Worm (Caenorhabditis elegans): ENCODE measurements around the gene gyg-2.

gyg-2 gene

DNA sequence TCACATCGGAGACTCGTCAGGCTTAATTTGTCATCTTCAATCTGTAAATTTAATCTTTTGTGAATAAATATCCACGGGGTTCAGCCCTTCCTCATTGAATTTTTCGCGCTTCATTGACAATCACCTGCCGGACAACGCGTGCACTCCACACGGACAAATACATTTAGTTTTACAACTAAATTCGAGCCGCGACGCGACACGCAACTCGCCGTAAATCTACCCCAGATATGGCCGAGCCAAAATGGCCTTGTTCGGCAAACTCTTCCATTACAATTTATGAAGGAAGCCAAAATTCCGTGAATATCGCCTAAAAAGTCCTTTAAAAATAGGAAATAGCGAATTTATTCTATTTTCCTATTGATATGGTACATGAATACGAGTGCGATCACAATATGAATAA, 1.3 kb downstream of the gyg-2 start (continued):
- TF ChIP-seq ceh-91 (GFP tag; IDR thresholded peaks at IDR 0.05) (peak; percentile 64; the same call in 1 of the 2 replicates), dpff-1 (tag; optimal IDR thresholded peaks at IDR 0.05) (no peak), hrde-1 (tag; optimal IDR thresholded peaks at IDR 0.05; ENCODE audit: borderline replicate concordance) (peak; percentile 74), F57C9.4 (tag; optimal IDR thresholded peaks at IDR 0.05) (no peak), Y79H2A.3 (GFP tag; conservative IDR thresholded peaks at IDR 0.05) (peak; percentile 95), let-607 (tag; optimal IDR thresholded peaks at IDR 0.05) (no peak), hmg-1.2 (GFP tag; IDR thresholded peaks at IDR 0.05) (peak; percentile 36), F49E8.2 (tag; optimal IDR thresholded peaks at IDR 0.05; ENCODE audit: insufficient read depth) (no peak), rec-8 (tag; optimal IDR thresholded peaks at IDR 0.05) (no peak), nhr-27 (tag; optimal IDR thresholded peaks at IDR 0.05) (no peak), T07F8.4 (tag; optimal IDR thresholded peaks at IDR 0.05) (no peak), die-1 (tag; optimal IDR thresholded peaks at IDR 0.05) (peak; percentile 48), bed-1 (GFP tag; IDR thresholded peaks at IDR 0.05) (no peak), D2030.7 (GFP tag; IDR thresholded peaks at IDR 0.05) (peak; percentile 80), B0019.2 (GFP tag; conservative IDR thresholded peaks at IDR 0.05) (no peak; the same call in 1 of the 2 replicates), lsl-1 (GFP tag; optimal IDR thresholded peaks at IDR 0.05) (peak; percentile 3), ceh-58 (GFP tag; IDR thresholded peaks at IDR 0.05) (peak; percentile 65; the same call in 1 of the 2 replicates), ama-1 (optimal IDR thresholded peaks at IDR 0.05) (no peak), ama-1 (GFP tag; optimal IDR thresholded peaks at IDR 0.05) (no peak), ztf-25 (GFP tag; IDR thresholded peaks at IDR 0.05) (0 out of 2 replicates have a peak, but pooled peaks have one; percentile 11), him-1 (tag; optimal IDR thresholded peaks at IDR 0.05) (no peak), Y53F4B.3 (GFP tag; IDR thresholded peaks at IDR 0.05) (no peak), attf-6 (GFP tag; IDR thresholded peaks at IDR 0.05) (peak; percentile 93), tbp1 (GFP tag; optimal IDR thresholded peaks at IDR 0.05) (peak; percentile 13), F23B12.7 (tag; optimal IDR thresholded peaks at IDR 0.05; ENCODE audit: insufficient read depth) (no peak), ztf-22 (GFP tag; optimal IDR thresholded peaks at IDR 0.05) (no peak), egrh-3 (GFP tag; IDR thresholded peaks at IDR 0.05) (no peak), madf-8 (GFP tag; conservative IDR thresholded peaks at IDR 0.05) (peak; percentile 63), snpc-1.1 (tag; optimal IDR thresholded peaks at IDR 0.05; ENCODE audit: insufficient read depth) (no peak), B0336.3 (GFP tag; IDR thresholded peaks at IDR 0.05) (peak; percentile 89), rcor-1 (GFP tag; IDR thresholded peaks at IDR 0.05) (peak; percentile 68; the same call in 1 of the 2 replicates), Y95B8A.8 (GFP tag; IDR thresholded peaks at IDR 0.05) (peak; percentile 95), F55B11.4 (tag; optimal IDR thresholded peaks at IDR 0.05; ENCODE audit: borderline replicate concordance, insufficient read depth) (no peak)

DNA sequence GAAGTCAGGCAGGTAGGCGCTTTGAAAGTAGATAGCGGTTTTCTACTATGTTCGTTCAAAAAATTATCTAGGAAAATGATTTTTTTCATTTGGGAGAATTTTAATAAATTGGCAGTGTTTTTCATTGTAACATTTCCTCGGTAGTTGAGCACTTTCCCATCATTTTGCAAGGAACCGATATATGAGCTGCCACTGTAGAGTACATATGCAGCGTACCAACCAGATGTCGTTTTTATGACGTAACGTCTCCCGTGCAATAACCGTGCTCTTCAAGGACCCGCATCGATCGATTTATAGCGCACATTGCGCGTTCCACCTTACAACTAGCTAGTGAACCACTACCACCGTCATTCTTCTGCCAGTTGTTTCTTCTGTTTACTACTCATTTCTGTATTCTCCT, 3.9 kb downstream of the gyg-2 start, which contains the start of gene T25E12.6:
TSS of gene T25E12.6 (plus strand) at position 301 of the 400 bp plus-strand sequence.
- no peak for TF ChIP-seq F49E8.2 (tag; optimal IDR thresholded peaks at IDR 0.05; ENCODE audit: insufficient read depth)
- TF ChIP-seq attf-5 (GFP tag; optimal IDR thresholded peaks at IDR 0.05), result no peak
- no peak for TF ChIP-seq pha-4 (tag; optimal IDR thresholded peaks at IDR 0.05)
- no peak for TF ChIP-seq ztf-22 (GFP tag; optimal IDR thresholded peaks at IDR 0.05)
- TF ChIP-seq ceh-91 (GFP tag; IDR thresholded peaks at IDR 0.05), result no peak

DNA sequence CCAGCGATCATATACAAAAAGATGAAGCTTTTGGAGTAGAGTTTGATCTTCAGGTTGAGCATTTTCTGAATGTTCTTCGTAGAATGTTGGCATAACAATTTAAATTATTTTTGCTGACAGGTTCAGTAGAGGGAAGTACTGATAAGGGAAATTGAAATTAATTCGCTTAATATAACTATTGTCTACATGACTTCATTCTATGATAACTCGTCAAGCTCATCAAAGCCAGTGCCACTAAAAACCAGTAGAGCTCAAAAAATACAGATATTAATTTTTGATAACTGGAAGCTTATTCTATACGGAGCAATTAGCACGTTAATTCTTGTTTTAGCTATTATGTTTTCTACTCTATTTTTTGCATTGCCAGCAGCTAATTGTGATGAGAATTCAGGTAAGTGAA, 7.0 kb downstream of the gyg-2 start, which contains the start of the genes clec-29 and clec-39:
TSS of gene clec-29 (minus strand) at position 101 of the 400 bp plus-strand sequence.
TSS of gene clec-39 (plus strand) at position 169 of the 400 bp plus-strand sequence.
- TF ChIP-seq ztf-3 (GFP tag; optimal IDR thresholded peaks at IDR 0.05) (no peak), cebp-2 (GFP tag; IDR thresholded peaks at IDR 0.05) (no peak), egrh-3 (GFP tag; IDR thresholded peaks at IDR 0.05) (no peak), nhr-27 (tag; optimal IDR thresholded peaks at IDR 0.05) (no peak), nfya-1 (tag; optimal IDR thresholded peaks at IDR 0.05; ENCODE audit: borderline replicate concordance, insufficient read depth) (no peak)
